Worm (Caenorhabditis elegans) whole organism, L1 larva: ENCODE results near the gene F35E8.6.

Experiments
- Y116A8C.19 ChIP-seq: sonication (generic microtip); optimal IDR thresholded peaks from 2 replicates; lab custom pipeline; 2016; ENCODE audit warnings: missing compliant biosample characterization, missing genetic modification characterization, borderline replicate concordance
- aha-1 ChIP-seq: fragments of 150-350 bp; optimal IDR thresholded peaks from 2 replicates; lab custom pipeline; 2014; ENCODE audit warnings: missing biosample characterization, missing genetic modification characterization
- blmp-1 ChIP-seq: fragments of 150-350 bp; optimal IDR thresholded peaks from 2 replicates; lab custom pipeline; 2014; ENCODE audit warnings: missing biosample characterization, missing genetic modification characterization
- ceh-63 ChIP-seq: fragments of 200-800 bp; sonication (Bioruptor generic); optimal IDR thresholded peaks from 2 replicates; lab custom pipeline; 2018; ENCODE audit warnings: mild to moderate bottlenecking, missing genetic modification characterization, missing compliant biosample characterization
- ceh-88 ChIP-seq: fragments of 200-800 bp; sonication (Bioruptor generic); IDR thresholded peaks from 2 replicates; pipeline ENCODE4 v1.3.6; 2022; ENCODE audit warnings: missing genetic modification characterization, missing compliant biosample characterization
- dsc-1 ChIP-seq: sonication (generic microtip); optimal IDR thresholded peaks from 2 replicates; lab custom pipeline; 2016; ENCODE audit warnings: mild to moderate bottlenecking, missing genetic modification characterization, missing compliant biosample characterization
- egl-27 ChIP-seq, 2 experiments: fragments of 150-350 bp in 1 of 2; sonication (generic microtip); optimal IDR thresholded peaks; 3 replicates each; lab custom pipeline; 2017 to 2018; ENCODE audit warnings: missing biosample characterization in 2 of 2, missing genetic modification characterization in 2 of 2, missing genetic modification reagents in 2 of 2
- elt-2 ChIP-seq: sonication (generic microtip); optimal IDR thresholded peaks from 2 replicates; lab custom pipeline; 2016; ENCODE audit warnings: missing genetic modification characterization, mild to moderate bottlenecking, inconsistent platforms, missing compliant biosample characterization, missing genetic modification reagents
- elt-3 ChIP-seq, 6 experiments: fragments of 150-350 bp in 1 of 6; sonication (generic microtip); optimal IDR thresholded peaks; 2 replicates each; lab custom pipeline; 2017 to 2018; ENCODE audit warnings: missing biosample characterization in 6 of 6, missing genetic modification characterization in 6 of 6, inconsistent platforms in 1 of 6
- ets-5 ChIP-seq: fragments of 200-800 bp; sonication (Bioruptor generic); IDR thresholded peaks from 2 replicates; pipeline ENCODE4 v1.3.6; 2022; ENCODE audit warnings: missing genetic modification characterization, missing compliant biosample characterization
- fkh-4 ChIP-seq: sonication (generic microtip); optimal IDR thresholded peaks from 2 replicates; lab custom pipeline; 2016; ENCODE audit warnings: missing compliant biosample characterization, missing genetic modification characterization, borderline replicate concordance
- fos-1 ChIP-seq: fragments of 150-350 bp; optimal IDR thresholded peaks from 2 replicates; lab custom pipeline; 2014; ENCODE audit warnings: missing biosample characterization, missing genetic modification characterization
- hlh-17 ChIP-seq: fragments of 200-800 bp; sonication (Bioruptor generic); optimal IDR thresholded peaks from 2 replicates; lab custom pipeline; 2018; ENCODE audit warnings: missing genetic modification characterization, mild to moderate bottlenecking, missing compliant biosample characterization, moderate library complexity, borderline replicate concordance
- irx-1 ChIP-seq: sonication (generic microtip); optimal IDR thresholded peaks from 2 replicates; lab custom pipeline; 2016; ENCODE audit warnings: missing genetic modification characterization, missing compliant biosample characterization
- isw-1 ChIP-seq: fragments of 200-800 bp; sonication (Bioruptor generic); IDR thresholded peaks from 2 replicates; pipeline ENCODE4 v1.3.6; 2022; ENCODE audit warnings: missing genetic modification characterization, missing compliant biosample characterization
- lin-15B ChIP-seq: fragments of 150-350 bp; sonication (generic microtip); optimal IDR thresholded peaks from 3 replicates; lab custom pipeline; 2014; ENCODE audit warnings: missing biosample characterization, missing genetic modification characterization
- lir-3 ChIP-seq: sonication (generic microtip); optimal IDR thresholded peaks from 2 replicates; lab custom pipeline; 2016; ENCODE audit warnings: mild to moderate bottlenecking, missing genetic modification characterization, moderate library complexity, missing compliant biosample characterization; ENCODE audit not compliant: poor library complexity
- nhr-12 ChIP-seq: sonication (generic microtip); optimal IDR thresholded peaks from 2 replicates; lab custom pipeline; 2017; ENCODE audit warnings: missing biosample characterization, missing genetic modification characterization
- nhr-19 ChIP-seq: fragments of 200-800 bp; sonication (Bioruptor generic); conservative IDR thresholded peaks from 2 replicates; pipeline ENCODE4 v1.3.6; 2022; ENCODE audit warnings: missing genetic modification characterization, missing compliant biosample characterization
- nhr-20 ChIP-seq: sonication (generic microtip); optimal IDR thresholded peaks from 2 replicates; lab custom pipeline; 2016; ENCODE audit warnings: mild to moderate bottlenecking, missing genetic modification characterization, missing compliant biosample characterization
- nhr-76 ChIP-seq: sonication (generic microtip); optimal IDR thresholded peaks from 2 replicates; lab custom pipeline; 2017; ENCODE audit warnings: missing biosample characterization, missing genetic modification characterization
- nhr-77 ChIP-seq: fragments of 150-350 bp; optimal IDR thresholded peaks from 2 replicates; lab custom pipeline; 2014; ENCODE audit warnings: missing biosample characterization, missing genetic modification characterization
- nhr-85 ChIP-seq: sonication (generic microtip); peaks from one replicate; lab custom pipeline; 2016; ENCODE audit warnings: missing genetic modification characterization, inconsistent platforms, missing compliant biosample characterization
- nhr-90 ChIP-seq: sonication (generic microtip); optimal IDR thresholded peaks from 2 replicates; lab custom pipeline; 2016; ENCODE audit warnings: mild to moderate bottlenecking, missing genetic modification characterization, missing compliant biosample characterization; ENCODE audit not compliant: poor library complexity
- pax-3 ChIP-seq: fragments of 200-800 bp; sonication (Bioruptor generic); optimal IDR thresholded peaks from 2 replicates; lab custom pipeline; 2018; ENCODE audit warnings: mild to moderate bottlenecking, missing genetic modification characterization, moderate library complexity, missing compliant biosample characterization
- skn-1 ChIP-seq: fragments of 150-350 bp; optimal IDR thresholded peaks from 2 replicates; lab custom pipeline; 2014; ENCODE audit warnings: missing biosample characterization, missing genetic modification characterization
- sox-4 ChIP-seq: sonication (generic microtip); optimal IDR thresholded peaks from 2 replicates; lab custom pipeline; 2016; ENCODE audit warnings: missing genetic modification characterization, missing compliant biosample characterization
- sptf-1 ChIP-seq: fragments of 150-350 bp; optimal IDR thresholded peaks from 2 replicates; lab custom pipeline; 2014; ENCODE audit warnings: missing biosample characterization, missing genetic modification characterization
- unc-62 ChIP-seq: fragments of 150-350 bp; optimal IDR thresholded peaks from 2 replicates; lab custom pipeline; 2014; ENCODE audit warnings: missing biosample characterization, missing genetic modification reagents, missing genetic modification characterization
- unc-86 ChIP-seq: sonication (generic microtip); optimal IDR thresholded peaks from 2 replicates; lab custom pipeline; 2016; ENCODE audit warnings: missing genetic modification characterization, missing compliant biosample characterization
- unc-98 ChIP-seq: fragments of 200-800 bp; sonication (Bioruptor generic); IDR thresholded peaks from 2 replicates; pipeline ENCODE4 v1.3.6; 2022; ENCODE audit warnings: missing genetic modification characterization, missing compliant biosample characterization
- zag-1 ChIP-seq: fragments of 150-350 bp; optimal IDR thresholded peaks from 2 replicates; lab custom pipeline; 2014; ENCODE audit warnings: missing biosample characterization, missing genetic modification characterization
- zip-4 ChIP-seq: fragments of 200-800 bp; sonication (Bioruptor generic); optimal IDR thresholded peaks from 2 replicates; lab custom pipeline; 2018; ENCODE audit warnings: mild to moderate bottlenecking, missing genetic modification characterization, moderate library complexity, missing compliant biosample characterization

The F35E8.6 gene

DNA sequence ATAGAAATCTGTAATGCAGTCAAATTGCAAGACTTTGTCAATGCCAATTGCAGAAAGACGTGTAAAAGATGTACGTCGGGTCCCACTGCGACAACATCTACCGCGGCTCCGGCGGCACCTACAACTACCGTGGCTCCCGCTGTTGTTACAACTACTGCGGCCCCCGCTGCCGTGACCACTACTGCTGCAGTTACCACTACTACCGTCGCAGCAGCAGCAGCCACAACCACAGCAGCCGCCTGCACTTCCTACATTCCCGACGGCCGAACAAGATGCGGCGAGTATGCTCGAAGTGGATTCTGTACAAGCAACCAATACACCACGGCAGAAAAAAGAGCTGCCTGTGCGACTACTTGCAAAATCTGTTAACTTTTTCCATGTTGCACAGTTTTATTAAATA lies 2.8 kb downstream of the F35E8.6 start:
- TF ChIP-seq nhr-90 (tag; lab: Kevin White, UChicago) (no peak), unc-62 (GFP tag; lab: Kevin White, UChicago) (no peak), hlh-17 (GFP tag; lab: Kevin White, UChicago) (no peak)
- TF ChIP-seq, all 84 proteins: peak for 0

DNA sequence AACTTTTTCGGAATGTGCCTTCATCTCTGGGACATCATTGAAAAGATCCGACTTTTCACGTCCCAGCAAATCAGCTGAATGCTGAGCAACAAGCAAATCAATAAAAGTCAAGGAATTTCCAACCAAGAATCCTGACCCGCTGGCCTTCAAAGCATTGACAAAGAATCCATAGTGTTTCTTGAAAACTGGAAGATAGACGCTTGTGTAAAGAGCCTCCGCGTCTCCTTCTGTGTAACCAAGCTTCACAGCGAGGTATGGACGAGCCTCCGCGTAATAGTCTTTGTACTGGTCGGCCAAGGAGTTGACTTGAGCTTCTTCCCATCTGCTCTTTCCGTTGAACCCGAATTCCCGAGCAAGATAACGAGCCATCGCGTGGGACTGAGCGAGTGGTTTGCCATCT lies 3.4 kb downstream of the F35E8.6 start:
- TF ChIP-seq irx-1, result no peak
- no peak for TF ChIP-seq fkh-4 (tag; lab: Kevin White, UChicago)
- TF ChIP-seq nhr-19 (GFP tag; lab: Robert Waterston, UW), result no peak
- TF ChIP-seq unc-98, result no peak
- TF ChIP-seq blmp-1 (tag; lab: Kevin White, UChicago), result no peak
- no peak for TF ChIP-seq unc-86
- TF ChIP-seq pax-3 (tag; lab: Kevin White, UChicago), result no peak
- TF ChIP-seq elt-3 (tag; optimal IDR thresholded peaks at IDR 0.05; lab: Kevin White, UChicago), result no peak
- no peak for TF ChIP-seq ets-5 (GFP tag; lab: Robert Waterston, UW)
- no peak for TF ChIP-seq isw-1 (GFP tag; lab: Robert Waterston, UW)
- TF ChIP-seq sox-4 (tag; lab: Kevin White, UChicago), result no peak
- no peak for TF ChIP-seq nhr-85 (tag; lab: Kevin White, UChicago)
- no peak for TF ChIP-seq Y116A8C.19 (tag; lab: Kevin White, UChicago)
- TF ChIP-seq lin-15B (tag; lab: Kevin White, UChicago), result no peak
- TF ChIP-seq zip-4 (GFP tag; lab: Kevin White, UChicago), result no peak
- TF ChIP-seq nhr-20, result no peak

DNA sequence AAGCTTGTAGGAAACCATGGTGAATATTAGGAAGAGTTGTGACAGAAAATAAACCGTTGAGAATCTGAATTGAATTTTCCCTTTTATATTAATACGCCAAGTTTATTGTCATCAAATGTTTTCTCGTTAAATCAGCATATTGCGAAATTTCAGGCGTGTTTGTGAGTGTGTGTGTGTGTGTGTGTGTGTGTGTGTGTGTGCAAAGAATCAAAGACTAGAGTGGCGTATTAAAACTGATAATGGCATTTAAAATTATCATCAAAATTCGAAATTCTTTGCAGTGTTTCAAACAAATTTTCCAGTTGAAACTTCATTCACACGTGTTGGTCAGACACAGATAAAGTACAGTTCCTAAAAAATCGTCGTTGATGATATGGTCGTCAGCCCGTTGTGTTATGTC lies 4.0 kb downstream of the F35E8.6 start, which contains the start of gene gst-38:
Gene gst-38, minus strand, starts transcription at position 152 of the 400 bp plus-strand sequence.
- TF ChIP-seq nhr-76, result no peak
- peak; percentile 85 for TF ChIP-seq elt-2
- TF ChIP-seq, all 84 proteins: peak for 1

DNA sequence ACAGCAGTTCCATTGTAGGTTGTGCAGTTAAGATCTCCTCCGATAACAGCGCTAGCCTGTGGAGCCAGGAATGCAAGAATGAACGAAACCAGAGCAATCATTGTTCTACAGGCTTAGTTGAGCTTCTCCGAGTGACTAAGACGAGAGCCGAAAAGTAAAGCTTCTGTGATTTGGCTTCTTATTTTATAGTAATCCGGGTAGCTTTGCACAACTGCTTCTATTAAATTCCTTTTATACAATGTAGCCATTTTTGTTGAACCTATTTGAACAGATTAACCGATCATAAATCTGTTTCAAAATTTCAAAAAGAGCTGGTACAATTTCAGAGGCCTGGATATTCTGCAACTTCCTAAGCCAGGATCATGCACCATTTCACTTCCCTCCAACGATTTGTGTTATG lies 5.5 kb downstream of the F35E8.6 start, which contains the start of gene F35E8.9:
Gene F35E8.9, minus strand, starts transcription at position 101 of the 400 bp plus-strand sequence.
- TF ChIP-seq lir-3 (no peak), zag-1 (tag; lab: Kevin White, UChicago) (no peak), unc-62 (GFP tag; lab: Kevin White, UChicago) (no peak), irx-1 (no peak), dsc-1 (tag; lab: Kevin White, UChicago) (no peak), pax-3 (tag; lab: Kevin White, UChicago) (no peak)

DNA sequence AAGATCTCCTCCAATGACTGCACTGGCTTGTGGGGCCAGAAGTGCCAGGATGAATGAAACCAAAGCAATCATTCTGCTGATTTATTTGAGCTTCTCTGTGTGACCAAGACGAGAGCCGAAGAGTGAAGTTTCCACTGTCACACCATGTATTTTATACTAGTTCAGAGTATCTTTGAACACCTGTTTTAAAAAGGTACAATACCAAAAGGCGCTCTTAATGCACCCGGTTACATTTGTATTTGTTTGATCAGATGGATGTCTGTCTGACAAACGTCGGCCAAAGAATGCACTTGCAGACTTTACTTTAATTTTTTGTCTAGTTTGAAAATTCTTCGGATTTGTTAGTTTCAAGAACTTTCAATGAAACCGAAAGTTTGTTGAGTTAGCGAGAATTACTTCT lies 8.3 kb downstream of the F35E8.6 start, which contains the start of gene F35E8.10:
Gene F35E8.10, minus strand, starts transcription at position 101 of the 400 bp plus-strand sequence.
- TF ChIP-seq skn-1 (tag; lab: Kevin White, UChicago), result no peak
- TF ChIP-seq egl-27 (tag; optimal IDR thresholded peaks at IDR 0.05; lab: Kevin White, UChicago), result no peak
- TF ChIP-seq fos-1, result no peak
- TF ChIP-seq sptf-1, result no peak
- TF ChIP-seq ceh-63 (GFP tag; lab: Kevin White, UChicago), result no peak
- no peak for TF ChIP-seq aha-1 (tag; lab: Kevin White, UChicago)
- TF ChIP-seq unc-98, result no peak
- TF ChIP-seq nhr-12 (tag; lab: Kevin White, UChicago), result no peak
- no peak for TF ChIP-seq nhr-85 (tag; lab: Kevin White, UChicago)
- no peak for TF ChIP-seq nhr-19 (GFP tag; lab: Robert Waterston, UW)

DNA sequence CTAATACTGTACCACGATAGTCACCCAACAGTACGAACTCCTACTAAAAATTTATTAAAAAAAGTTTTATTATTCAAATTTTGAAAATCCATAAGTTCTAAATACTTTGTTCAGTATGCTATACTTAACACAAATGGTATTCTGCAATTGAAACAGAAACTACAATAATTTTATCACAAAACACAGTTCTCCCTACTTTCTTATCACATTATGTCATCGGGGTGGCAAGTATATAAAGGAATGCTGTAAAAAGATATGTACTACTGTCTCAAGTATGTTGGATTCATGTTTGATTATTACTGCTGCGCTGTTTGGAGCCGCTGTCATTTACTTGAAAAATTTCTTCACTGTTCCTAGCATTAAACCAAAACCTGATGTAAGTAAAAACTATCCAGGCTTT lies 9.2 kb downstream of the F35E8.6 start, which contains the start of gene cdr-1:
Gene cdr-1, plus strand, starts transcription at position 208 of the 400 bp plus-strand sequence.
- TF ChIP-seq nhr-77 (no peak), elt-3 (tag; optimal IDR thresholded peaks at IDR 0.05; lab: Kevin White, UChicago) (peak in 1 of 6 experiments; percentile 11), ceh-88 (no peak)
- TF ChIP-seq, all 84 proteins: peak for 1
